Worm (Caenorhabditis elegans): Measurements from ENCODE around the gene C49C8.8.

ce11 chrIV:8686510-8686909 lies 34.6 kb downstream of the C49C8.8 start, which contains the start of gene pole-2:
- no peak for TF ChIP-seq Y22D7AL.16 (tag; optimal IDR thresholded peaks at IDR 0.05)
- no peak for TF ChIP-seq tbx-2 (tag; optimal IDR thresholded peaks at IDR 0.05)
- no peak for TF ChIP-seq mec-3 (tag; optimal IDR thresholded peaks at IDR 0.05; ENCODE audit: borderline replicate concordance)
- no peak for TF ChIP-seq unc-3 (GFP tag; conservative IDR thresholded peaks at IDR 0.05)
- no peak for TF ChIP-seq unc-3 (tag; optimal IDR thresholded peaks at IDR 0.05)
- no peak for TF ChIP-seq pha-2 (tag; optimal IDR thresholded peaks at IDR 0.05)
